Fruit fly (Drosophila melanogaster) whole organism, embryonic: ENCODE data around the gene Slc25A46a.
A peak's percentile ranks its signal among the peaks of the same experiment; 100 is the strongest.

ENCODE experiments used
- BEAF-32 ChIP-seq: fragments of 200-800 bp; sonication (Bioruptor generic); optimal IDR thresholded peaks from 3 replicates; lab custom pipeline; 2017; ENCODE audit warnings: missing biosample characterization, missing genetic modification characterization, mild to moderate bottlenecking, moderate library complexity, missing genetic modification reagents
- CG1024 ChIP-seq: fragments of 200-800 bp; sonication (Bioruptor generic); IDR thresholded peaks from 2 replicates; pipeline ENCODE4 v1.3.6; 2022; ENCODE audit warnings: missing biosample characterization, missing genetic modification characterization
- CG12391 ChIP-seq: fragments of 200-800 bp; sonication (Bioruptor generic); optimal IDR thresholded peaks from 3 replicates; lab custom pipeline; 2018; ENCODE audit warnings: missing biosample characterization, mild to moderate bottlenecking, missing genetic modification characterization, moderate library complexity
- CG13894 ChIP-seq: fragments of 200-800 bp; sonication (Bioruptor generic); optimal IDR thresholded peaks from 3 replicates; lab custom pipeline; 2018; ENCODE audit warnings: missing biosample characterization, mild to moderate bottlenecking, missing genetic modification characterization, moderate library complexity
- CG15011 ChIP-seq: fragments of 200-800 bp; sonication (Bioruptor generic); optimal IDR thresholded peaks from 3 replicates; lab custom pipeline; 2018; ENCODE audit warnings: missing biosample characterization, mild to moderate bottlenecking, missing genetic modification characterization
- CG15269 ChIP-seq: fragments of 200-800 bp; sonication (Bioruptor generic); optimal IDR thresholded peaks from 2 replicates; lab custom pipeline; 2018; ENCODE audit warnings: missing biosample characterization, mild to moderate bottlenecking, missing genetic modification characterization, moderate library complexity
- CG17802 ChIP-seq: fragments of 200-800 bp; sonication (Bioruptor generic); optimal IDR thresholded peaks from 2 replicates; lab custom pipeline; 2018; ENCODE audit warnings: missing biosample characterization, mild to moderate bottlenecking, missing genetic modification characterization, moderate library complexity
- CG2120 ChIP-seq: fragments of 200-800 bp; sonication (Bioruptor generic); optimal IDR thresholded peaks from 3 replicates; lab custom pipeline; 2016; ENCODE audit warnings: missing biosample characterization, missing genetic modification characterization
- CG30403 ChIP-seq: fragments of 200-800 bp; sonication (Bioruptor generic); optimal IDR thresholded peaks from 3 replicates; lab custom pipeline; 2016; ENCODE audit warnings: missing biosample characterization, missing genetic modification characterization
- CG32532 ChIP-seq: fragments of 200-800 bp; sonication (Bioruptor generic); IDR thresholded peaks from 2 replicates; pipeline ENCODE4 v1.3.6; 2022; ENCODE audit warnings: missing biosample characterization, missing genetic modification characterization
- CG4282 ChIP-seq: fragments of 200-800 bp; sonication (Bioruptor generic); optimal IDR thresholded peaks from 2 replicates; lab custom pipeline; 2016; ENCODE audit warnings: missing biosample characterization, missing genetic modification characterization
- CG6791 ChIP-seq: fragments of 200-800 bp; sonication (Bioruptor generic); IDR thresholded peaks from 3 replicates; pipeline ENCODE4 v1.3.6; 2022; ENCODE audit warnings: missing biosample characterization, missing genetic modification characterization; ENCODE audit not compliant: partially characterized antibody
- Deaf1 ChIP-seq: fragments of 200-800 bp; optimal IDR thresholded peaks from 3 replicates; lab custom pipeline; 2019; ENCODE audit warnings: missing biosample characterization, mild to moderate bottlenecking, missing genetic modification characterization, moderate library complexity
- Dip3 ChIP-seq: fragments of 200-800 bp; sonication (Bioruptor generic); optimal IDR thresholded peaks from 3 replicates; lab custom pipeline; 2016; ENCODE audit warnings: missing biosample characterization, missing genetic modification characterization
- Ets65A ChIP-seq: fragments of 200-800 bp; sonication (Bioruptor generic); peaks from one replicate; lab custom pipeline; 2016; ENCODE audit warnings: missing biosample characterization, missing genetic modification characterization
- HmgZ ChIP-seq: fragments of 200-800 bp; sonication (Bioruptor generic); optimal IDR thresholded peaks from 2 replicates; lab custom pipeline; 2018; ENCODE audit warnings: missing biosample characterization, mild to moderate bottlenecking, missing genetic modification characterization
- MBD-R2 ChIP-seq: fragments of 200-800 bp; sonication (Bioruptor generic); IDR thresholded peaks from 2 replicates; pipeline ENCODE4 v1.3.6; 2022; ENCODE audit warnings: missing biosample characterization, missing genetic modification characterization
- Scr ChIP-seq: fragments of 200-800 bp; sonication (Bioruptor generic); IDR thresholded peaks from 2 replicates; pipeline ENCODE4 v1.3.6; 2022; ENCODE audit warnings: missing biosample characterization, missing genetic modification characterization; ENCODE audit not compliant: partially characterized antibody
- Side ChIP-seq: fragments of 200-800 bp; sonication (Bioruptor generic); optimal IDR thresholded peaks from 2 replicates; lab custom pipeline; 2016; ENCODE audit warnings: missing biosample characterization, missing genetic modification characterization
- Six4 ChIP-seq: fragments of 200-800 bp; sonication (Bioruptor generic); optimal IDR thresholded peaks from 2 replicates; lab custom pipeline; 2016; ENCODE audit warnings: missing biosample characterization, missing genetic modification characterization
- Trl ChIP-seq, 3 experiments: fragments of >200 bp in 2 of 3; fragments of 200-800 bp in 1 of 3; sonication (Bioruptor generic) in 1 of 3; optimal IDR thresholded peaks; 2 replicates in 1 of 3; 3 replicates in 2 of 3; lab custom pipeline; 2016 to 2017; ENCODE audit warnings: missing biosample characterization in 1 of 3, missing genetic modification characterization in 1 of 3
- abd-A ChIP-seq: fragments of 200-800 bp; sonication (Bioruptor generic); optimal IDR thresholded peaks from 3 replicates; lab custom pipeline; 2019; ENCODE audit warnings: missing biosample characterization, mild to moderate bottlenecking, missing genetic modification characterization, moderate library complexity
- ac ChIP-seq: fragments of 200-800 bp; sonication (Bioruptor generic); optimal IDR thresholded peaks from 3 replicates; lab custom pipeline; 2017; ENCODE audit warnings: missing biosample characterization, mild to moderate bottlenecking, missing genetic modification characterization
- corto ChIP-seq: fragments of 200-800 bp; sonication (Bioruptor generic); optimal IDR thresholded peaks from 2 replicates; lab custom pipeline; 2016; ENCODE audit warnings: missing biosample characterization, mild to moderate bottlenecking, missing genetic modification characterization, moderate library complexity
- eve ChIP-seq, 2 experiments: fragments of >200 bp; optimal IDR thresholded peaks; 2 replicates each; lab custom pipeline; 2017; ENCODE audit warnings: missing biosample characterization in 2 of 2, missing genetic modification characterization in 2 of 2
- ewg ChIP-seq: fragments of 200-800 bp; sonication (Bioruptor generic); optimal IDR thresholded peaks from 3 replicates; lab custom pipeline; 2017; ENCODE audit warnings: mild to moderate bottlenecking, missing biosample characterization, missing genetic modification reagents, missing genetic modification characterization
- fru ChIP-seq: fragments of >200 bp; optimal IDR thresholded peaks from 2 replicates; lab custom pipeline; 2017
- gfzf ChIP-seq: fragments of 200-800 bp; sonication (Bioruptor generic); optimal IDR thresholded peaks from 2 replicates; lab custom pipeline; 2016; ENCODE audit warnings: missing biosample characterization, mild to moderate bottlenecking, missing genetic modification characterization, moderate library complexity
- gsb-n ChIP-seq: fragments of 200-800 bp; sonication (Bioruptor generic); optimal IDR thresholded peaks from 3 replicates; lab custom pipeline; 2018; ENCODE audit warnings: missing biosample characterization, mild to moderate bottlenecking, missing genetic modification characterization
- kah ChIP-seq: fragments of 200-800 bp; sonication (Bioruptor generic); optimal IDR thresholded peaks from 2 replicates; lab custom pipeline; 2018; ENCODE audit warnings: missing biosample characterization, mild to moderate bottlenecking, missing genetic modification characterization
- mld ChIP-seq: fragments of 200-800 bp; sonication (Bioruptor generic); IDR thresholded peaks from 3 replicates; pipeline ENCODE4 v1.3.6; 2022; ENCODE audit warnings: missing biosample characterization, missing genetic modification characterization; ENCODE audit not compliant: partially characterized antibody
- nom ChIP-seq: fragments of 200-800 bp; sonication (Bioruptor generic); optimal IDR thresholded peaks from 2 replicates; lab custom pipeline; 2017; ENCODE audit warnings: missing biosample characterization, missing genetic modification characterization, mild to moderate bottlenecking, moderate library complexity, missing genetic modification reagents
- oc ChIP-seq: fragments of 200-800 bp; sonication (Bioruptor generic); optimal IDR thresholded peaks from 2 replicates; lab custom pipeline; 2018; ENCODE audit warnings: missing biosample characterization, mild to moderate bottlenecking, missing genetic modification characterization, moderate library complexity
- pzg ChIP-seq: fragments of 200-800 bp; sonication (Bioruptor generic); optimal IDR thresholded peaks from 3 replicates; lab custom pipeline; 2018; ENCODE audit warnings: missing biosample characterization, mild to moderate bottlenecking, missing genetic modification characterization, moderate library complexity
- sens ChIP-seq: fragments of 200-800 bp; sonication (Bioruptor generic); peaks from one replicate; lab custom pipeline; 2016; ENCODE audit warnings: missing biosample characterization, missing genetic modification characterization
- ssp ChIP-seq: fragments of 200-800 bp; sonication (Bioruptor generic); IDR thresholded peaks from 2 replicates; pipeline ENCODE4 v1.3.6; 2022; ENCODE audit warnings: missing biosample characterization, missing genetic modification characterization
- tap ChIP-seq: fragments of 200-800 bp; optimal IDR thresholded peaks from 3 replicates; lab custom pipeline; 2019; ENCODE audit warnings: missing biosample characterization, mild to moderate bottlenecking, missing genetic modification characterization, moderate library complexity
- tna ChIP-seq: fragments of 200-800 bp; sonication (Bioruptor generic); IDR thresholded peaks from 2 replicates; pipeline ENCODE4 v1.3.6; 2022; ENCODE audit warnings: missing biosample characterization, missing genetic modification characterization; ENCODE audit not compliant: partially characterized antibody
- trem ChIP-seq: fragments of 200-800 bp; optimal IDR thresholded peaks from 3 replicates; lab custom pipeline; 2019; ENCODE audit warnings: missing biosample characterization, mild to moderate bottlenecking, missing genetic modification characterization, moderate library complexity
- tup ChIP-seq: fragments of 200-800 bp; sonication (Bioruptor generic); optimal IDR thresholded peaks from 2 replicates; lab custom pipeline; 2016; ENCODE audit warnings: missing biosample characterization, mild to moderate bottlenecking, missing genetic modification characterization, moderate library complexity
- z ChIP-seq: fragments of 200-800 bp; sonication (Bioruptor generic); IDR thresholded peaks from 3 replicates; pipeline ENCODE4 v1.3.6; 2022; ENCODE audit warnings: missing biosample characterization, missing genetic modification characterization
- zen2 ChIP-seq: fragments of 200-800 bp; sonication (Bioruptor generic); IDR thresholded peaks from 3 replicates; pipeline ENCODE4 v1.3.6; 2022; ENCODE audit warnings: missing biosample characterization, missing genetic modification characterization; ENCODE audit not compliant: partially characterized antibody

Gene Slc25A46a

DNA sequence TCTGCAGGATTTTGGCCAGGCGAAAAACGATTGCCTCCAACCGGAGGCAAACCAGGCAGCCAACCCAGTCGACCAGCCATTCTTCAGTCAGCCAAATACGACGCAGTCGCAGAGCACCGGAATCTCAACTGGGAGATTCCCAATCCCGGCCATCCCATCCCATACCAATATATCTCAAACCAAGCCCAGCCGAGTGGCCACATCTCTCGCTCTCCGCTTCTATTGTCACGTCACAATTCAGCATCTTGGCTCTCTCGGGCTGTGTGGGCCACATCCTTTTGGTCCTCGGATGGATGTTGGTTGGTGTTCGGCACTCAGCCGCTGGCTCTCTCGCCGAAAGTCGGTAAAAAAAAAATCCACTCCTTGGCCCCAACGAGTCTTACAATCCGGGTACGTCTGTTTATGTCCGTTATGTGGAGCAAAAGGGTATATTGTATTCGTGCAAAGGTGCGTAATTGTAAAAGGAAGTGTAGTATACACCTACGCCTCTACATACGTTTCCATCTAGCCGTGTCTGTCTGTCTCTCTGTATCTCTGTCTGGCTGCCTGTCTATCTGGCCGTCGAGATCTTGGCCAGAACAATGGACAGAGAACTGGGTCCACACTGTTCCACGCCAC lies 10.3 kb upstream of the Slc25A46a start, which contains the start of gene mmd:
Gene mmd, minus strand, starts transcription at position 3 of the 618 bp plus-strand sequence.
- TF ChIP-seq corto (GFP tag; lab: Kevin White, UChicago) (no peak), abd-A (tag; lab: Kevin White, UChicago) (peak; percentile 54), tap (tag; lab: Kevin White, UChicago) (no peak), Ets65A (GFP tag; lab: Kevin White, UChicago) (peak; percentile 68), Trl (optimal IDR thresholded peaks at IDR 0.05; lab: Kevin White, UChicago) (peak; percentile 21 to 44), Trl (GFP tag; optimal IDR thresholded peaks at IDR 0.05; lab: Kevin White, UChicago) (no peak), CG32532 (GFP tag; lab: Robert Waterston, UW) (0 out of 2 replicates have a peak, but pooled peaks have one; percentile 20), CG12391 (no peak), CG13894 (tag; lab: Kevin White, UChicago) (peak; percentile 95), ewg (GFP tag; lab: Kevin White, UChicago) (peak; percentile 56), tup (GFP tag; lab: Kevin White, UChicago) (no peak), Deaf1 (tag; lab: Kevin White, UChicago) (peak; percentile 89)
- TF ChIP-seq, all 482 proteins: peak for 7

dm6 chrX:15974125-15974524 lies 9.4 kb upstream of the Slc25A46a start, which contains the start of gene Or13a:
Gene Or13a, plus strand, starts transcription at chrX:15974425.
- no peak for TF ChIP-seq z
- TF ChIP-seq BEAF-32 (GFP tag; lab: Kevin White, UChicago), result no peak
- no peak for TF ChIP-seq Dip3 (GFP tag; lab: Kevin White, UChicago)
- TF ChIP-seq oc (tag; lab: Kevin White, UChicago), result no peak
- TF ChIP-seq Side (GFP tag; lab: Kevin White, UChicago), result no peak
- TF ChIP-seq kah (GFP tag; lab: Kevin White, UChicago), result no peak
- TF ChIP-seq, all 482 proteins: peak for 0

DNA sequence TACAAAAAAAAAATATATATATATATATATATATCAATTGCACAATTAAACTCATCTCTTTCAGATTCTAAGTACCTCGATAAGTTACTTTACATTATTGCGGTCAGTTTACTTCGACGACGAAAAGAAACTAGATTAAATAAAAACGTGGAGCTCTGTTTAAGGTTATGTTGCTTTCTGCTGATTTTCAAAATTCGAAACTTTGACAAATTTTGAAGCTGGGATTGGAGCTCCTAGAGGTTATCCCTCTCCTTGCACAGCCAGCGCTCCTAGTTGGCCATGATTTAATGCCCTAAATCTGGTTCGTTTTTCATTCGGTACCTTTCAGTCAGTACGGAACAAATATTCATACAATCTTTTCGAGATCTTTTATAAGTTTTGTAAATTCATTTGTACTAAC lies 7.0 kb upstream of the Slc25A46a start, which contains the start of gene CG42766:
Gene CG42766, plus strand, starts transcription at position 301 of the 400 bp plus-strand sequence.
- TF ChIP-seq ac (no peak), Scr (GFP tag; lab: Robert Waterston, UW) (no peak), sens (GFP tag; lab: Kevin White, UChicago) (no peak)

DNA sequence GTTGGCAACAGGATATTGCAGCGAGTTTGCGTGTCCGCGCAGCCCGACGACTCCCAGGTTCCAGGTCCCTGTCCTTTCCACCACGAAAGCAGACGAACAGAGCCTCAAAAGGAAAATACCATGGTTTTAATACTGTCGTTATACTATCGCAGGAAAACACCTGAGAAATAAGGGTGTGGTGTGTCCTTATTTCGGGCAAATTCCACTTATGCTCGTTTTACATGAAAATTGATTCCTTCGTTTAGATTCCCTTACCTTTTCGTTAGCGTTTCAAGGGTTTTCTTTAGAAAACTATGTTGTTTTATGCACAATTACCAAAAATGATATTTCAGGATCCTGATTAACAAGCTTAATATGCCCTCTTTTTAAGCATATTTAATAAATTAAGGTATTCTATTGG lies 728 bp upstream of the Slc25A46a start, which contains the start of gene Cep164:
Gene Cep164, minus strand, starts transcription at position 101 of the 400 bp plus-strand sequence.
- TF ChIP-seq gsb-n (no peak), CG17802 (tag; lab: Kevin White, UChicago) (peak; percentile 55), pzg (GFP tag; lab: Kevin White, UChicago) (peak; percentile 15), sens (GFP tag; lab: Kevin White, UChicago) (no peak), nom (GFP tag; lab: Kevin White, UChicago) (peak; percentile 6), gfzf (GFP tag; lab: Kevin White, UChicago) (peak; percentile 6), Deaf1 (tag; lab: Kevin White, UChicago) (peak; percentile 22), ssp (GFP tag; lab: Robert Waterston, UW) (peak; percentile 42; the same call in 1 of the 2 replicates)
- TF ChIP-seq, all 482 proteins: peak for 6

DNA sequence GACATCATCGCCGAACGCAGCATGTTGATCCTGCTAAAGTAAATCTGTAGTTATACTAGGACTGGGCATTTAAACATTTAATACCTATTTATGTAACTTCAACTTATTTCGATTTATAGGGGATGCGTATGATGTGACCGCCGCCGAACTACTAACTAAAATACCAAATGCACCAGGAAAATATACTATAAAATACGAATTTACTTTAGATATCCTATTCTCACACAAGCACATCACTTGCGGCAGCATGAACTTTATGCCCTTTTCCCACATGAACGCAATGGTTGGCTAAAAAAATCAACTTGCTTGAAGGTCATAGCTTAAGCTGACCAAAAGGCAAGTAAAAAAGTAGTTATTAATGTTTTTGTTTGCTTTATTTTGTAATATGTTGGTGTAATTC lies 3.1 kb downstream of the Slc25A46a start, which contains the start of gene ND-20:
Gene ND-20, minus strand, starts transcription at position 155 of the 400 bp plus-strand sequence.
- TF ChIP-seq CG6791, result no peak
- TF ChIP-seq Six4, result no peak
- TF ChIP-seq fru (lab: Kevin White, UChicago), result no peak
- TF ChIP-seq CG15011 (GFP tag; lab: Kevin White, UChicago), result no peak
- TF ChIP-seq CG15269 (tag; lab: Kevin White, UChicago), result no peak
- no peak for TF ChIP-seq eve (GFP tag; optimal IDR thresholded peaks at IDR 0.05; lab: Kevin White, UChicago)
- no peak for TF ChIP-seq mld (GFP tag; lab: Robert Waterston, UW)
- TF ChIP-seq MBD-R2 (GFP tag; lab: Robert Waterston, UW), result peak; percentile 59
- no peak for TF ChIP-seq zen2 (GFP tag; lab: Robert Waterston, UW)
- peak; percentile 31 for TF ChIP-seq trem
- peak; percentile 89 for TF ChIP-seq CG1024 (GFP tag; lab: Robert Waterston, UW)
- TF ChIP-seq tna (GFP tag; lab: Robert Waterston, UW), result no peak
- TF ChIP-seq CG30403 (GFP tag; lab: Kevin White, UChicago), result peak; percentile 6
- TF ChIP-seq HmgZ, result peak; percentile 34
- no peak for TF ChIP-seq CG4282 (GFP tag; lab: Kevin White, UChicago)
- TF ChIP-seq CG2120 (GFP tag; lab: Kevin White, UChicago), result peak; percentile 35
